Fruit fly (Drosophila melanogaster) whole organism, adult: ENCODE measurements around the gene CG43638.

Experiments used
- CG12768 ChIP-seq: fragments of 200-800 bp; sonication (Bioruptor generic); optimal IDR thresholded peaks from 2 replicates; lab custom pipeline; 2017; ENCODE audit warnings: missing biosample characterization, missing genetic modification characterization, mild to moderate bottlenecking, moderate library complexity, missing genetic modification reagents
- CG5204 ChIP-seq: fragments of 200-800 bp; sonication (Bioruptor generic); optimal IDR thresholded peaks from 2 replicates; lab custom pipeline; 2016; ENCODE audit warnings: missing biosample characterization, missing genetic modification characterization
- CG7045 ChIP-seq: fragments of 200-800 bp; sonication (Bioruptor generic); optimal IDR thresholded peaks from 2 replicates; lab custom pipeline; 2017; ENCODE audit warnings: missing biosample characterization, mild to moderate bottlenecking, missing genetic modification characterization
- CG7101 ChIP-seq: fragments of 200-800 bp; sonication (Bioruptor generic); optimal IDR thresholded peaks from 2 replicates; lab custom pipeline; 2018; ENCODE audit warnings: missing biosample characterization, mild to moderate bottlenecking, missing genetic modification characterization, moderate library complexity
- Crg-1 ChIP-seq: fragments of 200-800 bp; sonication (Bioruptor generic); optimal IDR thresholded peaks from 2 replicates; lab custom pipeline; 2016; ENCODE audit warnings: missing biosample characterization, missing genetic modification characterization
- Hr96 ChIP-seq: fragments of 200-800 bp; sonication (Bioruptor generic); optimal IDR thresholded peaks from 2 replicates; lab custom pipeline; 2016; ENCODE audit warnings: missing biosample characterization, missing genetic modification characterization
- bab1 ChIP-seq: fragments of 200-800 bp; sonication (Bioruptor generic); optimal IDR thresholded peaks from 3 replicates; lab custom pipeline; 2019; ENCODE audit warnings: missing biosample characterization, mild to moderate bottlenecking, missing genetic modification characterization, moderate library complexity
- cnc ChIP-seq, 2 experiments: fragments of >200 bp; optimal IDR thresholded peaks; 2 replicates each; lab custom pipeline; 2017
- kay ChIP-seq: fragments of 200-800 bp; sonication (Bioruptor generic); peaks from one replicate; lab custom pipeline; 2016; ENCODE audit warnings: missing biosample characterization, missing genetic modification characterization, borderline replicate concordance
- pad ChIP-seq: fragments of 200-800 bp; sonication (Bioruptor generic); optimal IDR thresholded peaks from 3 replicates; lab custom pipeline; 2017; ENCODE audit warnings: missing biosample characterization, missing genetic modification characterization, mild to moderate bottlenecking, moderate library complexity, missing genetic modification reagents
- tj ChIP-seq: fragments of 200-800 bp; sonication (Bioruptor generic); optimal IDR thresholded peaks from 3 replicates; lab custom pipeline; 2017; ENCODE audit warnings: missing biosample characterization, mild to moderate bottlenecking, missing genetic modification characterization, moderate library complexity

Gene CG43638

dm6 chr3L:12090898-12091685 lies 46.7 kb downstream of the CG43638 start:
- TF ChIP-seq Crg-1 (GFP tag; lab: Kevin White, UChicago) (no peak), Hr96 (GFP tag; lab: Kevin White, UChicago) (no peak), CG5204 (no peak), cnc (optimal IDR thresholded peaks at IDR 0.05; lab: Kevin White, UChicago) (no peak), bab1 (GFP tag; lab: Kevin White, UChicago) (peak; percentile 66), tj (GFP tag; lab: Kevin White, UChicago) (peak; percentile 81), CG7045 (GFP tag; lab: Kevin White, UChicago) (no peak), CG12768 (no peak), CG7101 (tag; lab: Kevin White, UChicago) (no peak), pad (GFP tag; lab: Kevin White, UChicago) (peak; percentile 21)

DNA sequence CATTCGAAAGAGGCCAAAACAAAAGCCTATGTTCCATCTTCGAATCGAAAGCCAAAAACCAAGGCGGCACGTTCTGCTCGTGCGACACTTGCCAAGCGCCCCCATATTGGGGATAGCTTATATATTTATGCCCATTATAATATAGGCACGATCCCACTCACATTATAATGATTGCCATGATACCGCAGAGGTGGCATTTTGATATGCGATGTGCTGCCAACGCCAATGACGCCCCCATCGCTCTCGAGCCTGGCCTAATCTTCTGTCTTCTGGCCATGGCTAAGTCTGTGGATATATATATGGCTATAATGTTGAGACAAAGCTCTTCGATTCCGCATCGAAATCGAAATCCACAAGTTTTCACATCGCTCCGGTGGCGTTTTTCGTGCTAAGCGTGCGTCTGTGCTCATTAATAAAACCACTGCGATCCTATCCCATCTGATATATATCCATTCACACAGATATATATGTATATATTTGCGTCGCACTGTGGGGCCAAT lies 48.5 kb downstream of the CG43638 start:
- TF ChIP-seq kay (no peak), tj (GFP tag; lab: Kevin White, UChicago) (peak; percentile 19)
